Worm (Caenorhabditis elegans) whole organism, L4 larva: ENCODE measurements around the gene C14H10.3.
A peak's percentile ranks its signal among the peaks of the same experiment; 100 is the strongest.

Experiments
- D1046.2 ChIP-seq: fragments of 200-800 bp; sonication (Bioruptor generic); IDR thresholded peaks from 2 replicates; pipeline ENCODE4 v1.3.6; 2022; ENCODE audit warnings: missing genetic modification characterization, missing compliant biosample characterization
- F37D6.2 ChIP-seq: sonication (generic microtip); optimal IDR thresholded peaks from 2 replicates; lab custom pipeline; 2016; ENCODE audit warnings: mild to moderate bottlenecking, missing genetic modification characterization, missing compliant biosample characterization
- F44E2.7 ChIP-seq: fragments of 200-800 bp; sonication (Bioruptor generic); IDR thresholded peaks from 2 replicates; pipeline ENCODE4 v2.1.2; 2022; ENCODE audit warnings: missing genetic modification characterization, missing compliant biosample characterization
- F49E8.2 ChIP-seq: sonication (generic microtip); optimal IDR thresholded peaks from 2 replicates; lab custom pipeline; 2016; ENCODE audit warnings: missing compliant biosample characterization, mild to moderate bottlenecking, missing genetic modification characterization, borderline replicate concordance
- R02D3.7 ChIP-seq: fragments of 150-350 bp; sonication (generic microtip); optimal IDR thresholded peaks from 3 replicates; lab custom pipeline; 2014; ENCODE audit warnings: missing biosample characterization, missing genetic modification characterization
- T26A8.4 ChIP-seq: fragments of 200-800 bp; sonication (Bioruptor generic); IDR thresholded peaks from 2 replicates; pipeline ENCODE4 v1.3.6; 2022; ENCODE audit warnings: missing genetic modification characterization, missing compliant biosample characterization
- Y105C5A.15 ChIP-seq: fragments of 200-800 bp; sonication (Bioruptor generic); IDR thresholded peaks from 2 replicates; pipeline ENCODE4 v1.3.6; 2022; ENCODE audit warnings: missing genetic modification characterization, missing compliant biosample characterization
- Y48G9A.11 ChIP-seq: fragments of 200-800 bp; sonication (Bioruptor generic); IDR thresholded peaks from 2 replicates; pipeline ENCODE4 v1.3.6; 2022; ENCODE audit warnings: missing genetic modification reagents, missing genetic modification characterization, missing compliant biosample characterization
- Y5F2A.4 ChIP-seq: fragments of 200-800 bp; sonication (Bioruptor generic); optimal IDR thresholded peaks from 2 replicates; lab custom pipeline; 2018; ENCODE audit warnings: mild to moderate bottlenecking, missing genetic modification characterization, missing compliant biosample characterization
- aly-2 ChIP-seq: sonication (generic microtip); optimal IDR thresholded peaks from 2 replicates; lab custom pipeline; 2018; ENCODE audit warnings: missing biosample characterization, missing genetic modification characterization
- ceh-20 ChIP-seq: fragments of 200-800 bp; sonication (Bioruptor generic); IDR thresholded peaks from 2 replicates; pipeline ENCODE4 v1.3.6; 2022; ENCODE audit warnings: missing genetic modification reagents, missing genetic modification characterization, missing compliant biosample characterization
- ceh-28 ChIP-seq: fragments of 150-350 bp; optimal IDR thresholded peaks from 2 replicates; lab custom pipeline; 2014; ENCODE audit warnings: missing biosample characterization, missing genetic modification reagents, missing genetic modification characterization
- ceh-32 ChIP-seq: sonication (generic microtip); optimal IDR thresholded peaks from 2 replicates; lab custom pipeline; 2016; ENCODE audit warnings: mild to moderate bottlenecking, missing genetic modification characterization, missing compliant biosample characterization; ENCODE audit not compliant: poor library complexity
- ceh-44 ChIP-seq: fragments of 200-800 bp; sonication (Bioruptor generic); IDR thresholded peaks from 2 replicates; pipeline ENCODE4 v1.3.6; 2022; ENCODE audit warnings: missing genetic modification reagents, missing genetic modification characterization, missing compliant biosample characterization
- ceh-62 ChIP-seq: sonication (generic microtip); optimal IDR thresholded peaks from 2 replicates; lab custom pipeline; 2017; ENCODE audit warnings: missing biosample characterization, missing genetic modification characterization
- cey-2 ChIP-seq: sonication (generic microtip); optimal IDR thresholded peaks from 3 replicates; lab custom pipeline; 2017; ENCODE audit warnings: missing genetic modification characterization, mild to moderate bottlenecking, missing compliant biosample characterization, antibody characterized with exemption, borderline replicate concordance; ENCODE audit not compliant: insufficient read depth
- daf-19 ChIP-seq: fragments of 200-800 bp; sonication (Bioruptor generic); conservative IDR thresholded peaks from 2 replicates; pipeline ENCODE4 v1.3.6; 2022; ENCODE audit warnings: missing genetic modification characterization, missing compliant biosample characterization
- dmd-6 ChIP-seq: fragments of 200-800 bp; sonication (Bioruptor generic); IDR thresholded peaks from 2 replicates; pipeline ENCODE4 v1.3.6; 2022; ENCODE audit warnings: missing genetic modification reagents, missing genetic modification characterization, missing compliant biosample characterization
- dmd-9 ChIP-seq: fragments of 200-800 bp; sonication (Bioruptor generic); IDR thresholded peaks from 2 replicates; pipeline ENCODE4 v1.3.6; 2022; ENCODE audit warnings: missing genetic modification reagents, missing genetic modification characterization, missing compliant biosample characterization
- duxl-1 ChIP-seq: sonication (generic microtip); optimal IDR thresholded peaks from 2 replicates; lab custom pipeline; 2016; ENCODE audit warnings: mild to moderate bottlenecking, missing genetic modification characterization, moderate library complexity, missing compliant biosample characterization; ENCODE audit not compliant: poor library complexity
- egl-27 ChIP-seq: sonication (generic microtip); optimal IDR thresholded peaks from 3 replicates; lab custom pipeline; 2017; ENCODE audit warnings: missing biosample characterization, missing genetic modification reagents, missing genetic modification characterization
- fos-1 ChIP-seq: fragments of 150-350 bp; optimal IDR thresholded peaks from 2 replicates; lab custom pipeline; 2014; ENCODE audit warnings: missing biosample characterization, missing genetic modification characterization
- gei-8 ChIP-seq: fragments of 200-800 bp; sonication (Bioruptor generic); optimal IDR thresholded peaks from 2 replicates; lab custom pipeline; 2018; ENCODE audit warnings: mild to moderate bottlenecking, missing genetic modification characterization, missing compliant biosample characterization
- hif-1 ChIP-seq, 2 experiments: sonication (generic microtip); optimal IDR thresholded peaks; 2 replicates each; lab custom pipeline; 2016 to 2017; ENCODE audit warnings: missing compliant biosample characterization in 2 of 2, missing genetic modification characterization in 2 of 2, missing genetic modification reagents in 2 of 2, missing genotype in 2 of 2, mild to moderate bottlenecking in 1 of 2
- hlh-30 ChIP-seq: sonication (generic microtip); optimal IDR thresholded peaks from 2 replicates; lab custom pipeline; 2017; ENCODE audit warnings: antibody characterized with exemption, mild to moderate bottlenecking, missing genetic modification characterization, missing compliant biosample characterization; ENCODE audit not compliant: insufficient read depth
- hmg-1.1 ChIP-seq: fragments of 200-800 bp; sonication (Bioruptor generic); IDR thresholded peaks from 2 replicates; pipeline ENCODE4 v1.3.6; 2022; ENCODE audit warnings: missing genetic modification reagents, missing genetic modification characterization, missing compliant biosample characterization
- lin-1 ChIP-seq: fragments of 200-800 bp; sonication (Bioruptor generic); IDR thresholded peaks from 2 replicates; pipeline ENCODE4 v1.3.6; 2022; ENCODE audit warnings: missing genetic modification reagents, missing genetic modification characterization, missing compliant biosample characterization
- lin-15B ChIP-seq: fragments of 150-350 bp; sonication (generic microtip); optimal IDR thresholded peaks from 3 replicates; lab custom pipeline; 2014; ENCODE audit warnings: missing biosample characterization, missing genetic modification characterization
- lsy-2 ChIP-seq, 2 experiments: fragments of 150-350 bp in 1 of 2; sonication (generic microtip) in 1 of 2; optimal IDR thresholded peaks; 2 replicates each; lab custom pipeline; 2014 to 2017; ENCODE audit warnings: missing biosample characterization in 2 of 2, missing genetic modification characterization in 2 of 2
- madf-5 ChIP-seq, 2 experiments: fragments of 200-800 bp; sonication (Bioruptor generic); IDR thresholded peaks; 2 replicates each; pipeline ENCODE4 v1.3.6; 2022; ENCODE audit warnings: missing compliant biosample characterization in 2 of 2, missing genetic modification characterization in 2 of 2
- madf-9 ChIP-seq: fragments of 200-800 bp; sonication (Bioruptor generic); conservative IDR thresholded peaks from 2 replicates; pipeline ENCODE4 v1.3.6; 2022; ENCODE audit warnings: missing genetic modification reagents, missing genetic modification characterization, missing compliant biosample characterization
- mes-2 ChIP-seq: sonication (generic microtip); optimal IDR thresholded peaks from 2 replicates; lab custom pipeline; 2016; ENCODE audit warnings: missing genotype, mild to moderate bottlenecking, missing genetic modification characterization, missing compliant biosample characterization; ENCODE audit not compliant: poor library complexity, severe bottlenecking
- mxl-2 ChIP-seq: fragments of 200-800 bp; sonication (Bioruptor generic); conservative IDR thresholded peaks from 2 replicates; pipeline ENCODE4 v1.3.6; 2022; ENCODE audit warnings: missing genetic modification reagents, missing genetic modification characterization, missing compliant biosample characterization
- mxl-3 ChIP-seq: fragments of 200-800 bp; sonication (Bioruptor generic); optimal IDR thresholded peaks from 2 replicates; lab custom pipeline; 2018; ENCODE audit warnings: mild to moderate bottlenecking, missing genetic modification characterization, missing compliant biosample characterization
- nhr-102 ChIP-seq: sonication (generic microtip); optimal IDR thresholded peaks from 2 replicates; lab custom pipeline; 2016; ENCODE audit warnings: mild to moderate bottlenecking, missing genetic modification characterization, moderate library complexity, missing compliant biosample characterization
- nhr-11 ChIP-seq: fragments of 150-350 bp; optimal IDR thresholded peaks from 2 replicates; lab custom pipeline; 2014; ENCODE audit warnings: missing biosample characterization, missing genetic modification characterization
- nhr-237 ChIP-seq: sonication (generic microtip); optimal IDR thresholded peaks from 2 replicates; lab custom pipeline; 2017; ENCODE audit warnings: missing biosample characterization, missing genetic modification characterization
- nhr-42 ChIP-seq: fragments of 200-800 bp; sonication (Bioruptor generic); IDR thresholded peaks from 2 replicates; pipeline ENCODE4 v1.3.6; 2022; ENCODE audit warnings: missing genetic modification characterization, missing compliant biosample characterization
- nhr-76 ChIP-seq: fragments of 150-350 bp; optimal IDR thresholded peaks from 2 replicates; lab custom pipeline; 2014; ENCODE audit warnings: missing biosample characterization, missing genetic modification characterization
- php-3 ChIP-seq: fragments of 200-800 bp; sonication (Bioruptor generic); IDR thresholded peaks from 2 replicates; pipeline ENCODE4 v1.3.6; 2022; ENCODE audit warnings: missing genetic modification reagents, missing genetic modification characterization, missing compliant biosample characterization
- rbr-2 ChIP-seq: sonication (generic microtip); optimal IDR thresholded peaks from 2 replicates; lab custom pipeline; 2016; ENCODE audit warnings: missing genotype, missing genetic modification characterization, missing compliant biosample characterization
- skn-1 ChIP-seq: fragments of 150-350 bp; optimal IDR thresholded peaks from 2 replicates; lab custom pipeline; 2014; ENCODE audit warnings: missing biosample characterization, missing genetic modification characterization
- spr-1 ChIP-seq: sonication (generic microtip); optimal IDR thresholded peaks from 2 replicates; lab custom pipeline; 2016; ENCODE audit warnings: mild to moderate bottlenecking, missing genetic modification characterization, missing compliant biosample characterization
- spr-3 ChIP-seq: fragments of 200-800 bp; sonication (Bioruptor generic); optimal IDR thresholded peaks from 2 replicates; lab custom pipeline; 2018; ENCODE audit warnings: mild to moderate bottlenecking, missing genetic modification characterization, missing compliant biosample characterization
- unc-130 ChIP-seq: sonication (generic microtip); optimal IDR thresholded peaks from 2 replicates; lab custom pipeline; 2016; ENCODE audit warnings: missing genetic modification reagents, missing genetic modification characterization, missing compliant biosample characterization
- unc-62 ChIP-seq, 3 experiments: fragments of 150-350 bp in 1 of 3; sonication (generic microtip); optimal IDR thresholded peaks in 2 of 3; peaks in 1 of 3; 1 replicate in 1 of 3; 2 replicates in 2 of 3; lab custom pipeline; 2014 to 2017; ENCODE audit warnings: missing biosample characterization in 3 of 3, missing genetic modification characterization in 3 of 3, missing genetic modification reagents in 3 of 3, missing genotype in 1 of 3
- zag-1 ChIP-seq: fragments of 150-350 bp; optimal IDR thresholded peaks from 2 replicates; lab custom pipeline; 2014; ENCODE audit warnings: missing biosample characterization, missing genetic modification characterization
- zfp-2 ChIP-seq: sonication (generic microtip); optimal IDR thresholded peaks from 2 replicates; lab custom pipeline; 2016; ENCODE audit warnings: mild to moderate bottlenecking, missing genetic modification characterization, missing compliant biosample characterization
- zip-2 ChIP-seq: fragments of 150-350 bp; optimal IDR thresholded peaks from 2 replicates; lab custom pipeline; 2014; ENCODE audit warnings: missing biosample characterization, missing genetic modification characterization
- ztf-7 ChIP-seq: fragments of 150-350 bp; optimal IDR thresholded peaks from 2 replicates; lab custom pipeline; 2014; ENCODE audit warnings: missing biosample characterization, missing genetic modification characterization

Gene C14H10.3

DNA sequence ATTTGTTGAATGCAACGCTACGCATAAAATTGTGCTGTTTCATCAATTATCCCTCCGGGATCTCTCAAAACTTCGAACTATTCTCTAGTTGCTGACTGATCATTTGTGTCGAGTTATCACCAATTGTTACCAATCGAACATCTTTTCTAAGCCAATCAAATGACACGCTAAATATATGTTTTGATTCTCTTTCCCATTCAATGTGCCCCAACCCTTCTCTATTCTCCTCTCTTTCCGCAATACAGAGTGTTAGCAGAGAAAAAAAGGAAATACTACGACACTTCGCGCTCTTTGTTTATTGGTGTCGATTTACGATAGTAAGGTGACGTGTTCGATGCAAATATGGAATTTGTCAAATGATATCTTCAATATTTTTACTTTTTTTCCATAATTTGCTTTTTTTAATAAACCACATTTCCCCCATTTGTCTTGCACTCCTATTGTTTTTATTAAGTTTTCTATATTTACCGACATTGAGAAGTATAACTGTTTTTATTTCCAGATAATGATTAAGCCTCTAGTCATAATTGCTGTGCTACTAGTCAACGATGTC is 30.7 kb downstream of the C14H10.3 start, which contains the start of gene nucb-1 (continued):
- TF ChIP-seq hlh-30 (tag; lab: Kevin White, UChicago), result peak; percentile 78
- TF ChIP-seq nhr-76, result no peak
- no peak for TF ChIP-seq unc-130 (GFP tag; lab: Kevin White, UChicago)
- TF ChIP-seq ceh-32, result no peak
- TF ChIP-seq madf-9 (GFP tag; lab: Robert Waterston, UW), result no peak
- peak; percentile 39; the same call in 1 of the 2 replicates for TF ChIP-seq T26A8.4 (GFP tag; lab: Robert Waterston, UW)
- peak; percentile 15 to 90 for TF ChIP-seq lsy-2 (tag; optimal IDR thresholded peaks at IDR 0.05; lab: Kevin White, UChicago)
- TF ChIP-seq Y105C5A.15 (GFP tag; lab: Robert Waterston, UW), result no peak
- TF ChIP-seq egl-27 (tag; lab: Kevin White, UChicago), result no peak
- TF ChIP-seq madf-5 (GFP tag; IDR thresholded peaks at IDR 0.05; lab: Robert Waterston, UW), result no peak
- TF ChIP-seq F37D6.2 (tag; lab: Kevin White, UChicago), result no peak
- no peak for TF ChIP-seq F49E8.2
- TF ChIP-seq mxl-3 (GFP tag; lab: Kevin White, UChicago), result peak; percentile 60
- no peak for TF ChIP-seq mxl-2 (GFP tag; lab: Robert Waterston, UW)
- no peak for TF ChIP-seq ceh-28 (tag; lab: Kevin White, UChicago)
- no peak for TF ChIP-seq cey-2
- no peak for TF ChIP-seq zip-2
- TF ChIP-seq fos-1 (tag; lab: Kevin White, UChicago), result no peak
- TF ChIP-seq nhr-102, result no peak
- peak; percentile 33; the same call in 1 of the 2 replicates for TF ChIP-seq dmd-6 (GFP tag; lab: Robert Waterston, UW)
- TF ChIP-seq duxl-1 (tag; lab: Kevin White, UChicago), result peak; percentile 28
- no peak for TF ChIP-seq lin-1 (GFP tag; lab: Robert Waterston, UW)
- no peak for TF ChIP-seq D1046.2 (GFP tag; lab: Robert Waterston, UW)
- TF ChIP-seq R02D3.7 (tag; lab: Kevin White, UChicago), result peak; percentile 59
- no peak for TF ChIP-seq lin-15B (tag; lab: Kevin White, UChicago)
- peak; percentile 62 for TF ChIP-seq hmg-1.1
- TF ChIP-seq spr-1 (tag; lab: Kevin White, UChicago), result no peak
- no peak for TF ChIP-seq Y5F2A.4 (GFP tag; lab: Kevin White, UChicago)
- no peak for TF ChIP-seq ceh-20
- TF ChIP-seq gei-8 (GFP tag; lab: Kevin White, UChicago), result no peak
- TF ChIP-seq nhr-237 (tag; lab: Kevin White, UChicago), result no peak
- no peak for TF ChIP-seq aly-2 (tag; lab: Kevin White, UChicago)
- TF ChIP-seq ceh-62, result no peak
- TF ChIP-seq Y48G9A.11, result no peak
- TF ChIP-seq zag-1 (tag; lab: Kevin White, UChicago), result no peak
- no peak for TF ChIP-seq spr-3 (GFP tag; lab: Kevin White, UChicago)
- no peak for TF ChIP-seq ztf-7 (tag; lab: Kevin White, UChicago)
- TF ChIP-seq F44E2.7 (GFP tag; lab: Robert Waterston, UW), result no peak
- TF ChIP-seq nhr-42, result no peak
- TF ChIP-seq rbr-2, result peak; percentile 65
- peak in 1 of 2 experiments; percentile 37 for TF ChIP-seq hif-1 (tag; optimal IDR thresholded peaks at IDR 0.05; lab: Kevin White, UChicago)
- TF ChIP-seq skn-1 (tag; lab: Kevin White, UChicago), result no peak
- peak; percentile 72 for TF ChIP-seq nhr-11 (tag; lab: Kevin White, UChicago)
- no peak for TF ChIP-seq dmd-9 (GFP tag; lab: Robert Waterston, UW)
- TF ChIP-seq php-3, result no peak
- TF ChIP-seq mes-2 (tag; lab: Kevin White, UChicago), result peak; percentile 81
- TF ChIP-seq zfp-2 (tag; lab: Kevin White, UChicago), result no peak
- no peak for TF ChIP-seq daf-19 (GFP tag; lab: Robert Waterston, UW)
- TF ChIP-seq unc-62 (GFP tag; optimal IDR thresholded peaks at IDR 0.05 in 1 of 2; lab: Kevin White, UChicago), result peak in 1 of 2 experiments; percentile 88
- TF ChIP-seq unc-62 (tag; optimal IDR thresholded peaks at IDR 0.05; lab: Kevin White, UChicago), result no peak
- TF ChIP-seq ceh-44 (GFP tag; lab: Robert Waterston, UW), result no peak
